Fruit fly (Drosophila melanogaster) whole organism, pupa: ENCODE data around the gene usp.

Experiments
- CG10348 ChIP-seq: fragments of 200-800 bp; sonication (Bioruptor generic); IDR thresholded peaks from 2 replicates; pipeline ENCODE4 v1.3.6; 2022; ENCODE audit warnings: missing biosample characterization, missing genetic modification characterization
- CG14655 ChIP-seq: fragments of 200-800 bp; sonication (Bioruptor generic); optimal IDR thresholded peaks from 3 replicates; lab custom pipeline; 2017; ENCODE audit warnings: mild to moderate bottlenecking, missing biosample characterization, missing genetic modification reagents, missing genetic modification characterization
- CG32121 ChIP-seq: fragments of 200-800 bp; sonication (Bioruptor generic); IDR thresholded peaks from 2 replicates; pipeline ENCODE4 v1.3.6; 2022; ENCODE audit warnings: missing biosample characterization, missing genetic modification characterization
- CG34367 ChIP-seq: fragments of 200-800 bp; sonication (Bioruptor generic); optimal IDR thresholded peaks from 2 replicates; lab custom pipeline; 2018; ENCODE audit warnings: missing biosample characterization, mild to moderate bottlenecking, missing genetic modification characterization
- CG8159 ChIP-seq: fragments of 200-800 bp; sonication (Bioruptor generic); optimal IDR thresholded peaks from 3 replicates; lab custom pipeline; 2018; ENCODE audit warnings: missing biosample characterization, mild to moderate bottlenecking, missing genetic modification characterization, moderate library complexity
- CG8301 ChIP-seq: fragments of 200-800 bp; sonication (Bioruptor generic); optimal IDR thresholded peaks from 2 replicates; lab custom pipeline; 2018; ENCODE audit warnings: missing biosample characterization, mild to moderate bottlenecking, missing genetic modification characterization
- CG9948 ChIP-seq: fragments of 200-800 bp; sonication (Bioruptor generic); optimal IDR thresholded peaks from 2 replicates; lab custom pipeline; 2018; ENCODE audit warnings: missing biosample characterization, mild to moderate bottlenecking, missing genetic modification characterization, moderate library complexity
- D1 ChIP-seq: fragments of 200-800 bp; sonication (Bioruptor generic); optimal IDR thresholded peaks from 2 replicates; lab custom pipeline; 2018; ENCODE audit warnings: missing biosample characterization, mild to moderate bottlenecking, missing genetic modification characterization, moderate library complexity
- EcR ChIP-seq: fragments of 200-800 bp; sonication (Bioruptor generic); optimal IDR thresholded peaks from 3 replicates; lab custom pipeline; 2019; ENCODE audit warnings: missing biosample characterization, missing genetic modification characterization, mild to moderate bottlenecking, moderate library complexity, missing genetic modification reagents
- Snoo ChIP-seq: fragments of 200-800 bp; sonication (Bioruptor generic); optimal IDR thresholded peaks from 3 replicates; lab custom pipeline; 2017; ENCODE audit warnings: missing biosample characterization, mild to moderate bottlenecking, missing genetic modification characterization, inconsistent platforms
- gl ChIP-seq: fragments of 200-800 bp; sonication (Bioruptor generic); optimal IDR thresholded peaks from 2 replicates; lab custom pipeline; 2018; ENCODE audit warnings: missing biosample characterization, mild to moderate bottlenecking, missing genetic modification characterization
- rn ChIP-seq: fragments of 200-800 bp; sonication (Bioruptor generic); IDR thresholded peaks from 2 replicates; pipeline ENCODE4 v1.3.6; 2022; ENCODE audit warnings: missing biosample characterization, missing genetic modification characterization

- no peak for TF ChIP-seq EcR (GFP tag; lab: Kevin White, UChicago)
- TF ChIP-seq CG14655 (GFP tag; lab: Kevin White, UChicago), result no peak
- TF ChIP-seq CG34367 (tag; lab: Kevin White, UChicago), result no peak
- TF ChIP-seq rn, result no peak
- TF ChIP-seq CG32121, result no peak
- no peak for TF ChIP-seq CG10348 (GFP tag; lab: Robert Waterston, UW)
- no peak for TF ChIP-seq gl (tag; lab: Kevin White, UChicago)
- no peak for TF ChIP-seq D1 (tag; lab: Kevin White, UChicago)
- TF ChIP-seq Snoo (tag; lab: Kevin White, UChicago), result no peak
- no peak for TF ChIP-seq CG9948 (tag; lab: Kevin White, UChicago)
- no peak for TF ChIP-seq CG8301 (tag; lab: Kevin White, UChicago)
- TF ChIP-seq CG8159 (tag; lab: Kevin White, UChicago), result no peak
Observed at dm6 chrX:1991843-1992242, 50.3 kb downstream of the usp start.
